Fruit fly (Drosophila melanogaster) whole organism, embryonic: ENCODE measurements around the gene mRpS2.

Source experiments
- Atf3 ChIP-seq: fragments of 200-800 bp; sonication (Bioruptor generic); optimal IDR thresholded peaks from 3 replicates; lab custom pipeline; 2016; ENCODE audit warnings: missing biosample characterization, missing genetic modification characterization
- BEAF-32 ChIP-seq: fragments of 200-800 bp; sonication (Bioruptor generic); optimal IDR thresholded peaks from 3 replicates; lab custom pipeline; 2017; ENCODE audit warnings: missing biosample characterization, missing genetic modification characterization, mild to moderate bottlenecking, moderate library complexity, missing genetic modification reagents
- BtbVII ChIP-seq: fragments of 200-800 bp; sonication (Bioruptor generic); optimal IDR thresholded peaks from 3 replicates; lab custom pipeline; 2017; ENCODE audit warnings: missing biosample characterization, mild to moderate bottlenecking, missing genetic modification characterization
- CG10959 ChIP-seq: fragments of 200-800 bp; sonication (Bioruptor generic); IDR thresholded peaks from 2 replicates; pipeline ENCODE4 v1.3.6; 2022; ENCODE audit warnings: missing biosample characterization, missing genetic modification characterization
- CG10979 ChIP-seq: fragments of 200-800 bp; sonication (Bioruptor generic); optimal IDR thresholded peaks from 2 replicates; lab custom pipeline; 2018; ENCODE audit warnings: missing biosample characterization, mild to moderate bottlenecking, missing genetic modification characterization, moderate library complexity
- CG12104 ChIP-seq: fragments of 200-800 bp; sonication (Bioruptor generic); optimal IDR thresholded peaks from 3 replicates; lab custom pipeline; 2016; ENCODE audit warnings: missing biosample characterization, missing genetic modification characterization
- CG12659 ChIP-seq: fragments of 200-800 bp; sonication (Bioruptor generic); optimal IDR thresholded peaks from 3 replicates; lab custom pipeline; 2017; ENCODE audit warnings: mild to moderate bottlenecking, missing biosample characterization, missing genetic modification reagents, missing genetic modification characterization
- CG13287 ChIP-seq: fragments of 200-800 bp; sonication (Bioruptor generic); IDR thresholded peaks from 2 replicates; pipeline ENCODE4 v1.3.6; 2022; ENCODE audit warnings: missing biosample characterization, missing genetic modification characterization; ENCODE audit not compliant: partially characterized antibody
- CG15479 ChIP-seq: fragments of 200-800 bp; sonication (Bioruptor generic); optimal IDR thresholded peaks from 3 replicates; lab custom pipeline; 2019; ENCODE audit warnings: missing biosample characterization, mild to moderate bottlenecking, missing genetic modification characterization, moderate library complexity
- CG1603 ChIP-seq: fragments of 200-800 bp; sonication (Bioruptor generic); optimal IDR thresholded peaks from 2 replicates; lab custom pipeline; 2019; ENCODE audit warnings: missing biosample characterization, mild to moderate bottlenecking, missing genetic modification characterization, moderate library complexity
- CG16779 ChIP-seq: fragments of 200-800 bp; sonication (Bioruptor generic); IDR thresholded peaks from 2 replicates; pipeline ENCODE4 v1.3.6; 2022; ENCODE audit warnings: missing biosample characterization, missing genetic modification characterization
- CG16815 ChIP-seq: fragments of 200-800 bp; sonication (Bioruptor generic); optimal IDR thresholded peaks from 3 replicates; lab custom pipeline; 2017; ENCODE audit warnings: missing biosample characterization, mild to moderate bottlenecking, missing genetic modification characterization
- CG2120 ChIP-seq: fragments of 200-800 bp; sonication (Bioruptor generic); optimal IDR thresholded peaks from 3 replicates; lab custom pipeline; 2016; ENCODE audit warnings: missing biosample characterization, missing genetic modification characterization
- CG2129 ChIP-seq: fragments of 200-800 bp; sonication (Bioruptor generic); IDR thresholded peaks from 2 replicates; pipeline ENCODE4 v1.3.6; 2022; ENCODE audit warnings: missing biosample characterization, missing genetic modification characterization; ENCODE audit not compliant: partially characterized antibody
- CG2889 ChIP-seq: fragments of 200-800 bp; sonication (Bioruptor generic); IDR thresholded peaks from 3 replicates; pipeline ENCODE4 v1.3.6; 2022; ENCODE audit warnings: missing biosample characterization, missing genetic modification characterization
- CG30020 ChIP-seq: fragments of 200-800 bp; optimal IDR thresholded peaks from 2 replicates; lab custom pipeline; 2019; ENCODE audit warnings: missing biosample characterization, mild to moderate bottlenecking, missing genetic modification characterization, moderate library complexity
- CG30403 ChIP-seq: fragments of 200-800 bp; sonication (Bioruptor generic); optimal IDR thresholded peaks from 3 replicates; lab custom pipeline; 2016; ENCODE audit warnings: missing biosample characterization, missing genetic modification characterization
- CG3281 ChIP-seq: fragments of 200-800 bp; sonication (Bioruptor generic); optimal IDR thresholded peaks from 3 replicates; lab custom pipeline; 2017; ENCODE audit warnings: missing biosample characterization, mild to moderate bottlenecking, missing genetic modification characterization
- CG4328 ChIP-seq: fragments of 200-800 bp; sonication (Bioruptor generic); optimal IDR thresholded peaks from 3 replicates; lab custom pipeline; 2017; ENCODE audit warnings: missing biosample characterization, missing genetic modification reagents, missing genetic modification characterization
- CG43689 ChIP-seq: fragments of 200-800 bp; sonication (Bioruptor generic); IDR thresholded peaks from 2 replicates; pipeline ENCODE4 v1.3.6; 2022; ENCODE audit warnings: missing biosample characterization, missing genetic modification characterization
- CG4854 ChIP-seq: fragments of 200-800 bp; sonication (Bioruptor generic); optimal IDR thresholded peaks from 2 replicates; lab custom pipeline; 2016; ENCODE audit warnings: missing biosample characterization, missing genetic modification characterization, inconsistent platforms
- CG9215 ChIP-seq: fragments of 200-800 bp; sonication (Bioruptor generic); IDR thresholded peaks from 2 replicates; pipeline ENCODE4 v1.3.6; 2022; ENCODE audit warnings: missing biosample characterization, missing genetic modification characterization
- CG9727 ChIP-seq: fragments of 200-800 bp; sonication (Bioruptor generic); optimal IDR thresholded peaks from 3 replicates; lab custom pipeline; 2017; ENCODE audit warnings: missing biosample characterization, mild to moderate bottlenecking, missing genetic modification characterization
- Dip2 ChIP-seq: fragments of 200-800 bp; sonication (Bioruptor generic); IDR thresholded peaks from 2 replicates; pipeline ENCODE4 v1.3.6; 2022; ENCODE audit warnings: missing biosample characterization, missing genetic modification characterization
- GATAe ChIP-seq: fragments of 200-800 bp; sonication (Bioruptor generic); conservative IDR thresholded peaks from 2 replicates; pipeline ENCODE4 v1.3.6; 2022; ENCODE audit warnings: missing biosample characterization, missing genetic modification characterization
- HLH54F ChIP-seq: fragments of 200-800 bp; sonication (Bioruptor generic); optimal IDR thresholded peaks from 3 replicates; lab custom pipeline; 2016; ENCODE audit warnings: missing biosample characterization, missing genetic modification characterization
- Hey ChIP-seq: fragments of 200-800 bp; sonication (Bioruptor generic); optimal IDR thresholded peaks from 3 replicates; lab custom pipeline; 2018; ENCODE audit warnings: missing biosample characterization, mild to moderate bottlenecking, missing genetic modification characterization
- Hr78 ChIP-seq, 2 experiments: fragments of 200-800 bp in 1 of 2; fragments of >200 bp in 1 of 2; sonication (Bioruptor generic) in 1 of 2; optimal IDR thresholded peaks; 2 replicates each; lab custom pipeline; 2017 to 2019; ENCODE audit warnings: missing biosample characterization in 2 of 2, missing genetic modification characterization in 2 of 2, mild to moderate bottlenecking in 1 of 2, moderate library complexity in 1 of 2
- Lpt ChIP-seq: fragments of >200 bp; optimal IDR thresholded peaks from 2 replicates; lab custom pipeline; 2018; ENCODE audit warnings: missing biosample characterization, missing genetic modification characterization
- Med ChIP-seq: fragments of 200-800 bp; sonication (Bioruptor generic); peaks from one replicate; lab custom pipeline; 2016; ENCODE audit warnings: missing biosample characterization, missing genetic modification characterization, mild to moderate bottlenecking, inconsistent platforms, moderate library complexity
- Myb ChIP-seq: fragments of 200-800 bp; sonication (Bioruptor generic); optimal IDR thresholded peaks from 2 replicates; lab custom pipeline; 2016; ENCODE audit warnings: missing biosample characterization, missing genetic modification characterization
- Nf-YC ChIP-seq: fragments of 200-800 bp; optimal IDR thresholded peaks from 3 replicates; lab custom pipeline; 2019; ENCODE audit warnings: missing biosample characterization, mild to moderate bottlenecking, missing genetic modification characterization, moderate library complexity
- Taf1 ChIP-seq: fragments of 200-800 bp; sonication (Bioruptor generic); IDR thresholded peaks from 2 replicates; pipeline ENCODE4 v1.3.6; 2022; ENCODE audit warnings: missing biosample characterization, missing genetic modification characterization
- amos ChIP-seq: fragments of 200-800 bp; sonication (Bioruptor generic); IDR thresholded peaks from 2 replicates; pipeline ENCODE4 v1.3.6; 2022; ENCODE audit warnings: missing biosample characterization, missing genetic modification characterization; ENCODE audit not compliant: partially characterized antibody
- ci ChIP-seq: fragments of 200-800 bp; sonication (Bioruptor generic); IDR thresholded peaks from 3 replicates; pipeline ENCODE4 v1.3.6; 2022; ENCODE audit warnings: missing biosample characterization, missing genetic modification characterization
- crc ChIP-seq: fragments of 200-800 bp; sonication (Bioruptor generic); optimal IDR thresholded peaks from 2 replicates; lab custom pipeline; 2016; ENCODE audit warnings: missing biosample characterization, missing genetic modification characterization
- dimm ChIP-seq: fragments of 200-800 bp; sonication (Bioruptor generic); IDR thresholded peaks from 2 replicates; pipeline ENCODE4 v1.3.6; 2022; ENCODE audit warnings: missing biosample characterization, missing genetic modification characterization
- gro ChIP-seq: fragments of 200-800 bp; sonication (Bioruptor generic); optimal IDR thresholded peaks from 2 replicates; lab custom pipeline; 2016; ENCODE audit warnings: missing biosample characterization, missing genetic modification characterization
- hth ChIP-seq: fragments of >200 bp; optimal IDR thresholded peaks from 2 replicates; lab custom pipeline; 2017; ENCODE audit warnings: inconsistent platforms
- ind ChIP-seq: fragments of 200-800 bp; sonication (Bioruptor generic); optimal IDR thresholded peaks from 3 replicates; lab custom pipeline; 2016; ENCODE audit warnings: missing biosample characterization, missing genetic modification characterization
- kni ChIP-seq: fragments of 200-800 bp; sonication (Bioruptor generic); optimal IDR thresholded peaks from 3 replicates; lab custom pipeline; 2017; ENCODE audit warnings: mild to moderate bottlenecking, missing biosample characterization, missing genetic modification reagents, missing genetic modification characterization
- nom ChIP-seq: fragments of 200-800 bp; sonication (Bioruptor generic); optimal IDR thresholded peaks from 2 replicates; lab custom pipeline; 2017; ENCODE audit warnings: missing biosample characterization, missing genetic modification characterization, mild to moderate bottlenecking, moderate library complexity, missing genetic modification reagents
- prd ChIP-seq, 3 experiments: fragments of >200 bp in 2 of 3; fragments of 200-800 bp in 1 of 3; sonication (Bioruptor generic) in 1 of 3; optimal IDR thresholded peaks in 2 of 3; IDR thresholded peaks in 1 of 3; 2 replicates in 2 of 3; 3 replicates in 1 of 3; pipeline versions ENCODE4 v1.3.6 to Lab custom; 2017 to 2022; ENCODE audit warnings: missing biosample characterization in 1 of 3, missing genetic modification characterization in 1 of 3
- pros ChIP-seq: fragments of 200-800 bp; sonication (Bioruptor generic); optimal IDR thresholded peaks from 3 replicates; lab custom pipeline; 2019; ENCODE audit warnings: missing biosample characterization, mild to moderate bottlenecking, missing genetic modification characterization, moderate library complexity
- ranshi ChIP-seq: fragments of 200-800 bp; sonication (Bioruptor generic); IDR thresholded peaks from 2 replicates; pipeline ENCODE4 v1.3.6; 2022; ENCODE audit warnings: missing biosample characterization, missing genetic modification characterization
- row ChIP-seq: fragments of 200-800 bp; sonication (Bioruptor generic); IDR thresholded peaks from 3 replicates; pipeline ENCODE4 v1.3.6; 2022; ENCODE audit warnings: missing biosample characterization, missing genetic modification characterization
- sens-2 ChIP-seq: fragments of 200-800 bp; sonication (Bioruptor generic); IDR thresholded peaks from 2 replicates; pipeline ENCODE4 v1.3.6; 2022; ENCODE audit warnings: missing biosample characterization, missing genetic modification characterization
- sug ChIP-seq: fragments of 200-800 bp; optimal IDR thresholded peaks from 2 replicates; lab custom pipeline; 2019; ENCODE audit warnings: missing biosample characterization, mild to moderate bottlenecking, missing genetic modification characterization, moderate library complexity
- tin ChIP-seq: fragments of 200-800 bp; sonication (Bioruptor generic); optimal IDR thresholded peaks from 3 replicates; lab custom pipeline; 2016; ENCODE audit warnings: missing biosample characterization, missing genetic modification characterization

Gene mRpS2

DNA sequence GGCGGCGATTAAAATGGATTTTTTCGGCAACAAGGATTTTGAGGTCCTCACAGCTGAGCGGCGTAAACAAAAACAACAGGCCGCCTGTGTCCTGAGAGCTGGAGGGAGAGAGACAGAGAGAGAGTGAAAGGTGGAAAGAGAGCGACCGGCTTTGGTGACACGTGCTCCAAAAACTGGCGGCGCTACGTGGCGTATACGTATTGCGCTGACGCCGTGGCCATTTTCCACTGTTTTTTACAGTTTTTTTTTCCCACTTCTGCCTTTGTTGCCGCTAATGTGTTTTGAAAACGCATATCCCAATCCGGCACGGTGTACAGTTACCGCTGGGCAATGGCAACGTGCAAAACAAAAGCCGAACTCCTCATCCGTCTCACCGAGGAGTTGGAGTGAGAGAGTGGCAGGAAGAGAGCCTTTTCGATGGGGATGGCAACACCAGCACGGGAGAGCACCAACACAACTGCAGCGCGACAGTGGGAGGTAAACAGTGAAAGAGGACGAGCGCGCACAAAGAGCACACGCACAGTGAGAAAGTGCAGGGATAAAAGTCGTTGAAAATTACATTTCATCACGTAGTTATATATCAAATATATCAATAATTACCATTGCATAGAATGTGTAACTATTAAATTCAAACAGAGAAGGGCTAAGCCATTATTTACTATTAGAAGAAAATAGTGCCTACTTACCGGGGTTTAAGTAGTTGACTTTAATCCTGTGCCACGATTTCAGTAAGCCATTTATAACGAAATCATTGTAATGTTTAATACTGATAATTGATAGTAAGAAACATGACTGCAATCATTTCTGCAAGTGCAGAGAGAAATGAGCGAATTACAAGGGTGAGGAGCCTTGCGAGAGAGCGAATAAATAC, 29.5 kb downstream of the mRpS2 start (continued):
- TF ChIP-seq HLH54F (no peak), Myb (GFP tag; lab: Kevin White, UChicago) (peak; percentile 5), CG10959 (GFP tag; lab: Robert Waterston, UW) (no peak), dimm (GFP tag; lab: Robert Waterston, UW) (no peak), Lpt (no peak), BtbVII (GFP tag; lab: Kevin White, UChicago) (no peak), CG3281 (GFP tag; lab: Kevin White, UChicago) (no peak), CG15479 (peak; percentile 2), Dip2 (GFP tag; lab: Robert Waterston, UW) (no peak), CG16815 (GFP tag; lab: Kevin White, UChicago) (peak; percentile 44), nom (GFP tag; lab: Kevin White, UChicago) (peak; percentile 5), GATAe (GFP tag; lab: Robert Waterston, UW) (no peak), CG30020 (tag; lab: Kevin White, UChicago) (peak; percentile 31), crc (no peak), ind (peak; percentile 46), tin (GFP tag; lab: Kevin White, UChicago) (peak; percentile 50), CG13287 (GFP tag; lab: Robert Waterston, UW) (no peak), CG1603 (tag; lab: Kevin White, UChicago) (peak; percentile 65), CG12104 (GFP tag; lab: Kevin White, UChicago) (no peak), gro (no peak), CG9727 (GFP tag; lab: Kevin White, UChicago) (peak; percentile 88), CG4854 (GFP tag; lab: Kevin White, UChicago) (no peak), Atf3 (GFP tag; lab: Kevin White, UChicago) (no peak), Taf1 (GFP tag; lab: Robert Waterston, UW) (no peak; the same call in 1 of the 2 replicates), CG16779 (no peak), Nf-YC (tag; lab: Kevin White, UChicago) (peak; percentile 59), CG9215 (peak; percentile 55), BEAF-32 (no peak), sug (no peak), Hr78 (GFP tag; optimal IDR thresholded peaks at IDR 0.05; lab: Kevin White, UChicago) (peak in 1 of 2 experiments; percentile 21), Hey (tag; lab: Kevin White, UChicago) (no peak), CG30403 (GFP tag; lab: Kevin White, UChicago) (peak; percentile 73), CG43689 (GFP tag; lab: Robert Waterston, UW) (no peak), CG10979 (tag; lab: Kevin White, UChicago) (peak; percentile 63), CG2889 (GFP tag; lab: Robert Waterston, UW) (0 out of 3 replicates have a peak, but pooled peaks have one; percentile 4)

DNA sequence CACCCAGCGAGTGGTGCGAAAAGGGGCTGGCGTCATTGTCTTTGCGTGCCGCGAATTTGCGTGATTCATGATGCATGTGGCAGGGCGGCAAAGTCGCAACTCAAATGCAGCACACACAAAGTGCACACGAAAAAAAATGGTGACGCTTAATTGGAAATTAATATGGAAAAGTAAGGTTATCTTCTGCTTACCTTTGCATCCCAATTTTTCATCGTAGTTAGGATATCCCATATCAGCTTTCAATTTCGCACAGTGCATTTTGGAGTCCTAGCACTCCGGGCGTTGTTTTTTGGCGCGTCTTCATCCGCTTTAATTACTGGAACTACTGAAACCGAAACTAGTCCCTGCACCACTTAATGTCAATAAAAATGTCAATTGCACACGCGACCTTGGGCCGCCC, 30.2 kb downstream of the mRpS2 start:
- TF ChIP-seq CG2120 (GFP tag; lab: Kevin White, UChicago) (peak; percentile 23), Med (GFP tag; lab: Kevin White, UChicago) (peak; percentile 53), ranshi (GFP tag; lab: Robert Waterston, UW) (0 out of 2 replicates have a peak, but pooled peaks have one; percentile 37), prd (optimal IDR thresholded peaks at IDR 0.05; lab: Kevin White, UChicago) (no peak), prd (GFP tag; IDR thresholded peaks at IDR 0.05; lab: Robert Waterston, UW) (0 out of 3 replicates have a peak, but pooled peaks have one; percentile 21), CG12104 (GFP tag; lab: Kevin White, UChicago) (no peak), ci (GFP tag; lab: Robert Waterston, UW) (peak; percentile 11; the same call in 1 of the 3 replicates), amos (no peak), Hey (tag; lab: Kevin White, UChicago) (no peak), row (GFP tag; lab: Robert Waterston, UW) (0 out of 3 replicates have a peak, but pooled peaks have one; percentile 7), sens-2 (no peak), ind (no peak), BEAF-32 (no peak), CG4328 (no peak), kni (GFP tag; lab: Kevin White, UChicago) (no peak), hth (no peak), pros (GFP tag; lab: Kevin White, UChicago) (no peak), CG2129 (no peak), CG12659 (GFP tag; lab: Kevin White, UChicago) (no peak)
